Worm (Caenorhabditis elegans): Measurements from ENCODE around the gene pax-3.
A peak's percentile ranks its signal among the peaks of the same experiment; 100 is the strongest.

Gene pax-3

ce11 chrII:10174338-10174737 is 28.0 kb downstream of the pax-3 start, which contains the start of gene F33H1.4:
TSS of gene F33H1.4 (plus strand) at chrII:10174648.
- TF ChIP-seq ama-1 (optimal IDR thresholded peaks at IDR 0.05), result peak; percentile 22
- no peak for TF ChIP-seq C08G9.2 (tag; optimal IDR thresholded peaks at IDR 0.05)
- peak; percentile 19 for TF ChIP-seq ceh-31 (tag; optimal IDR thresholded peaks at IDR 0.05)
- no peak for TF ChIP-seq dve-1 (tag; optimal IDR thresholded peaks at IDR 0.05)
- TF ChIP-seq ceh-48 (tag; optimal IDR thresholded peaks at IDR 0.05), result peak; percentile 57
- peak; percentile 60 for TF ChIP-seq unc-55 (GFP tag; optimal IDR thresholded peaks at IDR 0.05)
- no peak for TF ChIP-seq ceh-19 (GFP tag; optimal IDR thresholded peaks at IDR 0.05)
- no peak for TF ChIP-seq K09A11.1 (tag; optimal IDR thresholded peaks at IDR 0.05; ENCODE audit: insufficient read depth)

- no peak for TF ChIP-seq K02D7.2 (tag; optimal IDR thresholded peaks at IDR 0.05)
- no peak for TF ChIP-seq unc-3 (GFP tag; conservative IDR thresholded peaks at IDR 0.05)
- no peak for TF ChIP-seq unc-3 (tag; optimal IDR thresholded peaks at IDR 0.05)
- TF ChIP-seq hlh-30 (tag; optimal IDR thresholded peaks at IDR 0.05; ENCODE audit: insufficient read depth), result no peak
- TF ChIP-seq pag-3 (tag; optimal IDR thresholded peaks at IDR 0.05; ENCODE audit: borderline replicate concordance), result no peak
- TF ChIP-seq lin-11 (tag; optimal IDR thresholded peaks at IDR 0.05), result no peak
- no peak for TF ChIP-seq zip-5 (tag; optimal IDR thresholded peaks at IDR 0.05)
- no peak for TF ChIP-seq unc-42 (tag; optimal IDR thresholded peaks at IDR 0.05)
- TF ChIP-seq tbx-7 (tag; optimal IDR thresholded peaks at IDR 0.05), result no peak
- TF ChIP-seq unc-86 (tag; optimal IDR thresholded peaks at IDR 0.05), result no peak
- TF ChIP-seq hlh-15 (tag; optimal IDR thresholded peaks at IDR 0.05), result no peak
- no peak for TF ChIP-seq sdc-2 (tag; optimal IDR thresholded peaks at IDR 0.05)
- no peak for TF ChIP-seq pax-1 (tag; optimal IDR thresholded peaks at IDR 0.05)
- TF ChIP-seq dve-1 (tag; optimal IDR thresholded peaks at IDR 0.05), result no peak
- TF ChIP-seq ceh-2 (tag; optimal IDR thresholded peaks at IDR 0.05), result no peak
- TF ChIP-seq npax-4 (tag; optimal IDR thresholded peaks at IDR 0.05), result no peak
- TF ChIP-seq elt-4 (tag; optimal IDR thresholded peaks at IDR 0.05), result no peak
- TF ChIP-seq syd-9 (tag; optimal IDR thresholded peaks at IDR 0.05), result no peak
- no peak for TF ChIP-seq T23F11.4 (GFP tag; optimal IDR thresholded peaks at IDR 0.05)
- no peak for TF ChIP-seq ceh-19 (GFP tag; optimal IDR thresholded peaks at IDR 0.05)
Observed at ce11 chrII:10182634-10183033, 36.3 kb downstream of the pax-3 start, which contains the start of gene srd-1. TSS of gene srd-1 (minus strand) at chrII:10182734.

DNA sequence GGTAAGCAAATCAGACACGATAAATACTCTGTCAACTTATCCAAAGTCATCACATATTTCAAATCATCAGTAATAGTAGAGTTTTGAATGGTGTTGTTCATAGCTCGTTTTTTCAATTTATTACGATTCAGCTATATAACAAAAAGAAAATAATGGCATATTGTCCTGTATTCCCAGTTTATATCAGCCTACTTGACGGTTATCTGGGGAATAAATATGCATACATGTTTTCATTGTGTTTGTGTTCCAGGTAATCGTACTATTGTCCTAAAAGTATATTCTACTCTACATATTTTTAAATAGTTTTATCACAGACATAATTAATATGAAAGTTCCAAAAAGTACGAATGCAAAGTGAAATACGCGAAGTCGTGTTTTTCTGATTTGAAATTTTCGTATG is 41.4 kb downstream of the pax-3 start, which contains the start of gene srd-2:
TSS of gene srd-2 (minus strand) at position 101 of the 400 bp plus-strand sequence.
- TF ChIP-seq unc-55 (GFP tag; optimal IDR thresholded peaks at IDR 0.05), result no peak

ce11 chrII:10189369-10189768 is 43.0 kb downstream of the pax-3 start, which contains the start of gene cdc-25.4:
TSS of gene cdc-25.4 (minus strand) at chrII:10189469.
- TF ChIP-seq sox-4 (tag; optimal IDR thresholded peaks at IDR 0.05) (no peak), unc-55 (GFP tag; optimal IDR thresholded peaks at IDR 0.05) (no peak), lin-11 (tag; optimal IDR thresholded peaks at IDR 0.05) (no peak), T23F11.4 (GFP tag; optimal IDR thresholded peaks at IDR 0.05) (no peak), nfya-1 (tag; optimal IDR thresholded peaks at IDR 0.05) (no peak), nhr-232 (tag; optimal IDR thresholded peaks at IDR 0.05) (no peak), hlh-13 (GFP tag; optimal IDR thresholded peaks at IDR 0.05) (no peak), ceh-6 (GFP tag; optimal IDR thresholded peaks at IDR 0.05) (no peak), sox-2 (GFP tag; IDR thresholded peaks at IDR 0.05) (no peak), unc-3 (GFP tag; conservative IDR thresholded peaks at IDR 0.05) (no peak), unc-3 (tag; optimal IDR thresholded peaks at IDR 0.05) (no peak), C38D4.7 (GFP tag; optimal IDR thresholded peaks at IDR 0.05) (no peak), pha-2 (tag; optimal IDR thresholded peaks at IDR 0.05) (no peak), Y22D7AL.16 (tag; optimal IDR thresholded peaks at IDR 0.05) (no peak), sdc-2 (tag; optimal IDR thresholded peaks at IDR 0.05) (no peak), dmd-4 (tag; optimal IDR thresholded peaks at IDR 0.05; ENCODE audit: borderline replicate concordance) (no peak), pqm-1 (tag; optimal IDR thresholded peaks at IDR 0.05) (no peak), pag-3 (tag; optimal IDR thresholded peaks at IDR 0.05; ENCODE audit: borderline replicate concordance) (no peak), ceh-48 (tag; optimal IDR thresholded peaks at IDR 0.05) (no peak)
